Fruit fly (Drosophila melanogaster) whole organism, embryonic: Measurements from ENCODE around the gene CG3078.

ENCODE experiments used
- Bteb2 ChIP-seq: fragments of 200-800 bp; sonication (Bioruptor generic); optimal IDR thresholded peaks from 2 replicates; lab custom pipeline; 2016; ENCODE audit warnings: missing biosample characterization, missing genetic modification characterization
- C15 ChIP-seq: fragments of 200-800 bp; sonication (Bioruptor generic); IDR thresholded peaks from 3 replicates; pipeline ENCODE4 v1.3.6; 2022; ENCODE audit warnings: missing biosample characterization, missing genetic modification characterization
- CG12155 ChIP-seq: fragments of 200-800 bp; sonication (Bioruptor generic); optimal IDR thresholded peaks from 3 replicates; lab custom pipeline; 2016; ENCODE audit warnings: missing biosample characterization, missing genetic modification characterization
- CG13624 ChIP-seq: fragments of 200-800 bp; sonication (Bioruptor generic); optimal IDR thresholded peaks from 2 replicates; lab custom pipeline; 2016; ENCODE audit warnings: missing biosample characterization, missing genetic modification characterization
- CG14050 ChIP-seq: fragments of 200-800 bp; sonication (Bioruptor generic); IDR thresholded peaks from 3 replicates; pipeline ENCODE4 v1.3.6; 2022; ENCODE audit warnings: missing biosample characterization, missing genetic modification characterization
- CG14860 ChIP-seq: fragments of 200-800 bp; sonication (Bioruptor generic); IDR thresholded peaks from 3 replicates; pipeline ENCODE4 v1.3.6; 2022; ENCODE audit warnings: missing biosample characterization, missing genetic modification characterization; ENCODE audit not compliant: partially characterized antibody
- CG17359 ChIP-seq: fragments of 200-800 bp; sonication (Bioruptor generic); optimal IDR thresholded peaks from 3 replicates; lab custom pipeline; 2018; ENCODE audit warnings: missing biosample characterization, mild to moderate bottlenecking, missing genetic modification characterization, moderate library complexity
- CG18262 ChIP-seq: fragments of 200-800 bp; optimal IDR thresholded peaks from 3 replicates; lab custom pipeline; 2019; ENCODE audit warnings: missing biosample characterization, mild to moderate bottlenecking, missing genetic modification characterization, moderate library complexity
- CG18599 ChIP-seq: fragments of 200-800 bp; sonication (Bioruptor generic); optimal IDR thresholded peaks from 3 replicates; lab custom pipeline; 2017; ENCODE audit warnings: missing biosample characterization, missing genetic modification characterization, mild to moderate bottlenecking, moderate library complexity, missing genetic modification reagents
- CG2120 ChIP-seq: fragments of 200-800 bp; sonication (Bioruptor generic); optimal IDR thresholded peaks from 3 replicates; lab custom pipeline; 2016; ENCODE audit warnings: missing biosample characterization, missing genetic modification characterization
- CG2889 ChIP-seq: fragments of 200-800 bp; sonication (Bioruptor generic); IDR thresholded peaks from 3 replicates; pipeline ENCODE4 v1.3.6; 2022; ENCODE audit warnings: missing biosample characterization, missing genetic modification characterization
- CG30020 ChIP-seq: fragments of 200-800 bp; optimal IDR thresholded peaks from 2 replicates; lab custom pipeline; 2019; ENCODE audit warnings: missing biosample characterization, mild to moderate bottlenecking, missing genetic modification characterization, moderate library complexity
- CG3163 ChIP-seq: fragments of 200-800 bp; sonication (Bioruptor generic); optimal IDR thresholded peaks from 3 replicates; lab custom pipeline; 2016; ENCODE audit warnings: missing biosample characterization, missing genetic modification characterization
- CG7372 ChIP-seq: fragments of 200-800 bp; sonication (Bioruptor generic); IDR thresholded peaks from 2 replicates; pipeline ENCODE4 v1.3.6; 2022; ENCODE audit warnings: missing biosample characterization, missing genetic modification characterization
- CG8089 ChIP-seq: fragments of 200-800 bp; sonication (Bioruptor generic); optimal IDR thresholded peaks from 3 replicates; lab custom pipeline; 2016; ENCODE audit warnings: missing biosample characterization, missing genetic modification characterization
- CG8281 ChIP-seq: fragments of 200-800 bp; sonication (Bioruptor generic); optimal IDR thresholded peaks from 2 replicates; lab custom pipeline; 2018; ENCODE audit warnings: missing biosample characterization, mild to moderate bottlenecking, missing genetic modification characterization, moderate library complexity
- CG8765 ChIP-seq: fragments of 200-800 bp; sonication (Bioruptor generic); IDR thresholded peaks from 2 replicates; pipeline ENCODE4 v1.3.6; 2022; ENCODE audit warnings: missing biosample characterization, missing genetic modification characterization
- CG8924 ChIP-seq: fragments of 200-800 bp; optimal IDR thresholded peaks from 3 replicates; lab custom pipeline; 2019; ENCODE audit warnings: missing biosample characterization, mild to moderate bottlenecking, missing genetic modification characterization, moderate library complexity
- CG8944 ChIP-seq: fragments of 200-800 bp; sonication (Bioruptor generic); optimal IDR thresholded peaks from 3 replicates; lab custom pipeline; 2016; ENCODE audit warnings: missing biosample characterization, missing genetic modification characterization
- CG9817 ChIP-seq: fragments of 200-800 bp; sonication (Bioruptor generic); optimal IDR thresholded peaks from 2 replicates; lab custom pipeline; 2018; ENCODE audit warnings: missing biosample characterization, mild to moderate bottlenecking, missing genetic modification characterization, moderate library complexity
- D19A ChIP-seq: fragments of 200-800 bp; optimal IDR thresholded peaks from 3 replicates; lab custom pipeline; 2019; ENCODE audit warnings: missing biosample characterization, mild to moderate bottlenecking, missing genetic modification characterization, moderate library complexity
- Dad ChIP-seq: fragments of 200-800 bp; sonication (Bioruptor generic); optimal IDR thresholded peaks from 3 replicates; lab custom pipeline; 2016; ENCODE audit warnings: missing biosample characterization, missing genetic modification characterization
- Dfd ChIP-seq, 2 experiments: fragments of >200 bp; optimal IDR thresholded peaks; 2 replicates each; lab custom pipeline; 2017; ENCODE audit warnings: missing biosample characterization in 2 of 2, missing genetic modification characterization in 2 of 2
- Doc3 ChIP-seq: fragments of 200-800 bp; sonication (Bioruptor generic); IDR thresholded peaks from 3 replicates; pipeline ENCODE4 v1.3.6; 2022; ENCODE audit warnings: missing biosample characterization, missing genetic modification characterization; ENCODE audit not compliant: partially characterized antibody
- Fer3 ChIP-seq: fragments of 200-800 bp; sonication (Bioruptor generic); optimal IDR thresholded peaks from 2 replicates; lab custom pipeline; 2018; ENCODE audit warnings: missing biosample characterization, mild to moderate bottlenecking, missing genetic modification characterization, moderate library complexity
- HmgZ ChIP-seq: fragments of 200-800 bp; sonication (Bioruptor generic); optimal IDR thresholded peaks from 2 replicates; lab custom pipeline; 2018; ENCODE audit warnings: missing biosample characterization, mild to moderate bottlenecking, missing genetic modification characterization
- Hr78 ChIP-seq, 2 experiments: fragments of 200-800 bp in 1 of 2; fragments of >200 bp in 1 of 2; sonication (Bioruptor generic) in 1 of 2; optimal IDR thresholded peaks; 2 replicates each; lab custom pipeline; 2017 to 2019; ENCODE audit warnings: missing biosample characterization in 2 of 2, missing genetic modification characterization in 2 of 2, mild to moderate bottlenecking in 1 of 2, moderate library complexity in 1 of 2
- Nf-YB ChIP-seq: fragments of 200-800 bp; sonication (Bioruptor generic); optimal IDR thresholded peaks from 3 replicates; lab custom pipeline; 2019; ENCODE audit warnings: missing biosample characterization, mild to moderate bottlenecking, missing genetic modification characterization, moderate library complexity
- Poxn ChIP-seq: fragments of 200-800 bp; sonication (Bioruptor generic); IDR thresholded peaks from 2 replicates; pipeline ENCODE4 v1.3.6; 2022; ENCODE audit warnings: missing biosample characterization, missing genetic modification characterization
- Rfx ChIP-seq: fragments of 200-800 bp; sonication (Bioruptor generic); IDR thresholded peaks from 2 replicates; pipeline ENCODE4 v1.3.6; 2022; ENCODE audit warnings: missing biosample characterization, missing genetic modification characterization
- Scr ChIP-seq: fragments of 200-800 bp; sonication (Bioruptor generic); IDR thresholded peaks from 2 replicates; pipeline ENCODE4 v1.3.6; 2022; ENCODE audit warnings: missing biosample characterization, missing genetic modification characterization; ENCODE audit not compliant: partially characterized antibody
- Sin3A ChIP-seq: fragments of >200 bp; optimal IDR thresholded peaks from 2 replicates; lab custom pipeline; 2018
- Six4 ChIP-seq: fragments of 200-800 bp; sonication (Bioruptor generic); optimal IDR thresholded peaks from 2 replicates; lab custom pipeline; 2016; ENCODE audit warnings: missing biosample characterization, missing genetic modification characterization
- Sox100B ChIP-seq: fragments of 200-800 bp; sonication (Bioruptor generic); optimal IDR thresholded peaks from 3 replicates; lab custom pipeline; 2018; ENCODE audit warnings: missing biosample characterization, mild to moderate bottlenecking, missing genetic modification characterization
- Sox102F ChIP-seq: fragments of 200-800 bp; sonication (Bioruptor generic); optimal IDR thresholded peaks from 2 replicates; lab custom pipeline; 2018; ENCODE audit warnings: missing biosample characterization, mild to moderate bottlenecking, missing genetic modification characterization, moderate library complexity
- ase ChIP-seq: fragments of 200-800 bp; sonication (Bioruptor generic); IDR thresholded peaks from 3 replicates; pipeline ENCODE4 v1.3.6; 2022; ENCODE audit warnings: missing biosample characterization, missing genetic modification characterization
- btn ChIP-seq: fragments of 200-800 bp; sonication (Bioruptor generic); optimal IDR thresholded peaks from 2 replicates; lab custom pipeline; 2016; ENCODE audit warnings: missing biosample characterization, missing genetic modification characterization
- cas ChIP-seq: fragments of 200-800 bp; sonication (Bioruptor generic); IDR thresholded peaks from 2 replicates; pipeline ENCODE4 v1.3.6; 2022; ENCODE audit warnings: missing biosample characterization, missing genetic modification characterization
- gcm ChIP-seq: fragments of 200-800 bp; sonication (Bioruptor generic); optimal IDR thresholded peaks from 2 replicates; lab custom pipeline; 2019; ENCODE audit warnings: missing biosample characterization, mild to moderate bottlenecking, missing genetic modification characterization, moderate library complexity
- gsb-n ChIP-seq: fragments of 200-800 bp; sonication (Bioruptor generic); optimal IDR thresholded peaks from 3 replicates; lab custom pipeline; 2018; ENCODE audit warnings: missing biosample characterization, mild to moderate bottlenecking, missing genetic modification characterization
- org-1 ChIP-seq: fragments of 200-800 bp; sonication (Bioruptor generic); optimal IDR thresholded peaks from 2 replicates; lab custom pipeline; 2017; ENCODE audit warnings: missing biosample characterization, missing genetic modification characterization
- pho ChIP-seq: fragments of 200-800 bp; sonication (Bioruptor generic); optimal IDR thresholded peaks from 2 replicates; lab custom pipeline; 2016; ENCODE audit warnings: missing biosample characterization, missing genetic modification characterization
- psq ChIP-seq: fragments of 200-800 bp; sonication (Bioruptor generic); optimal IDR thresholded peaks from 2 replicates; lab custom pipeline; 2017; ENCODE audit warnings: missing biosample characterization, missing genetic modification characterization
- repo ChIP-seq: fragments of 200-800 bp; sonication (Bioruptor generic); optimal IDR thresholded peaks from 2 replicates; lab custom pipeline; 2016; ENCODE audit warnings: missing biosample characterization, missing genetic modification characterization
- rib ChIP-seq: fragments of 200-800 bp; sonication (Bioruptor generic); IDR thresholded peaks from 2 replicates; pipeline ENCODE4 v1.3.6; 2022; ENCODE audit warnings: missing biosample characterization, missing genetic modification characterization
- salm ChIP-seq: fragments of 200-800 bp; sonication (Bioruptor generic); optimal IDR thresholded peaks from 2 replicates; lab custom pipeline; 2018; ENCODE audit warnings: missing biosample characterization, mild to moderate bottlenecking, missing genetic modification characterization
- sens ChIP-seq: fragments of 200-800 bp; sonication (Bioruptor generic); peaks from one replicate; lab custom pipeline; 2016; ENCODE audit warnings: missing biosample characterization, missing genetic modification characterization
- tup ChIP-seq: fragments of 200-800 bp; sonication (Bioruptor generic); optimal IDR thresholded peaks from 2 replicates; lab custom pipeline; 2016; ENCODE audit warnings: missing biosample characterization, mild to moderate bottlenecking, missing genetic modification characterization, moderate library complexity
- unpg ChIP-seq: fragments of 200-800 bp; sonication (Bioruptor generic); optimal IDR thresholded peaks from 3 replicates; lab custom pipeline; 2018; ENCODE audit warnings: missing biosample characterization, mild to moderate bottlenecking, missing genetic modification characterization, moderate library complexity
- wek ChIP-seq: fragments of 200-800 bp; sonication (Bioruptor generic); optimal IDR thresholded peaks from 3 replicates; lab custom pipeline; 2018; ENCODE audit warnings: missing biosample characterization, mild to moderate bottlenecking, missing genetic modification characterization, moderate library complexity

Gene CG3078

DNA sequence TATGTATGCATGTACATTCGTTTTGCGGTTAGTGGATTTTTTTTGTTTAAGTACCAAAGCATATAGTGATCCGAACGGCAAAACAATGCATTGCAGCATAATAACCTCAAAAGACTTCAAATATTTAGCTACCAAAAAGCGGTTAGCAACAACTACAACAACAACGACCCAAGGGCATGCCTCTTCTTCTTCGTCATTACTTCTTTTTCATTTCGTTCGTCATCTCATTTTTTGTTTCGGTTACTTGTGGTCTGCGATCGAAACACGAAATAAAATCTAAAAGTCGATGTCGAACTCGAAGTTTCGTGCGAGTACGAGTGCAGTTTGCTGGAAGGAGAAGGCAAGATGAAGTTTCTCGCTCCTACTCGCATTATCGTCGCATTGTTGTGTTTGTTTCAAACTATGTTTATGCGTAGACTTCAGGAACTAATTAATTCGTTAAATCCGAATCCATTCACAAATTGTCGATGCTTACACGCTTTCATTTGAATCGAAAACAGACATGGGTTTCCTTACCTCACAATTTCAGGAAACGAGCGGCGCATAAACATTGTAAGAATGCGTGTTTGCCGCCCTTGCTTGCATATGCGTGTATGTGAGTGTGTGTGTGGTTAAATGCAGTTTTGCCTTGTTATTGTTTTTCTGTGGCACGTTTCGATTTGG, 39.2 kb upstream of the CG3078 start (continued):
- TF ChIP-seq org-1 (peak; percentile 80), btn (GFP tag; lab: Kevin White, UChicago) (peak; percentile 81), Hr78 (GFP tag; optimal IDR thresholded peaks at IDR 0.05; lab: Kevin White, UChicago) (peak in 1 of 2 experiments; percentile 58), wek (GFP tag; lab: Kevin White, UChicago) (peak; percentile 73), Fer3 (tag; lab: Kevin White, UChicago) (peak; percentile 65), rib (GFP tag; lab: Robert Waterston, UW) (no peak), CG8924 (tag; lab: Kevin White, UChicago) (peak; percentile 93), HmgZ (tag; lab: Kevin White, UChicago) (peak; percentile 29), CG18262 (tag; lab: Kevin White, UChicago) (peak; percentile 93), unpg (GFP tag; lab: Kevin White, UChicago) (peak; percentile 89), CG8089 (GFP tag; lab: Kevin White, UChicago) (peak; percentile 82), Nf-YB (GFP tag; lab: Kevin White, UChicago) (peak; percentile 75), CG30020 (tag; lab: Kevin White, UChicago) (peak; percentile 56), Dfd (GFP tag; optimal IDR thresholded peaks at IDR 0.05; lab: Kevin White, UChicago) (no peak), CG14050 (peak; percentile 78), CG7372 (GFP tag; lab: Robert Waterston, UW) (peak; percentile 47; the same call in 1 of the 2 replicates), CG2889 (GFP tag; lab: Robert Waterston, UW) (no peak), gsb-n (tag; lab: Kevin White, UChicago) (peak; percentile 91), Six4 (GFP tag; lab: Kevin White, UChicago) (peak; percentile 76), CG13624 (GFP tag; lab: Kevin White, UChicago) (no peak), D19A (tag; lab: Kevin White, UChicago) (peak; percentile 81), repo (peak; percentile 65), CG9817 (tag; lab: Kevin White, UChicago) (peak; percentile 19), Doc3 (GFP tag; lab: Robert Waterston, UW) (no peak), CG2120 (GFP tag; lab: Kevin White, UChicago) (no peak), CG8281 (peak; percentile 3), CG18599 (GFP tag; lab: Kevin White, UChicago) (peak; percentile 70), salm (tag; lab: Kevin White, UChicago) (peak; percentile 78), tup (peak; percentile 54), CG8765 (GFP tag; lab: Robert Waterston, UW) (peak; percentile 73), pho (GFP tag; lab: Kevin White, UChicago) (no peak), psq (GFP tag; lab: Kevin White, UChicago) (peak; percentile 40), CG14860 (GFP tag; lab: Robert Waterston, UW) (no peak), Scr (GFP tag; lab: Robert Waterston, UW) (no peak), C15 (no peak), CG17359 (tag; lab: Kevin White, UChicago) (peak; percentile 84), Bteb2 (no peak), cas (GFP tag; lab: Robert Waterston, UW) (no peak; the same call in 1 of the 2 replicates), Poxn (GFP tag; lab: Robert Waterston, UW) (no peak), CG3163 (GFP tag; lab: Kevin White, UChicago) (peak; percentile 54), CG8944 (GFP tag; lab: Kevin White, UChicago) (peak; percentile 70), sens (GFP tag; lab: Kevin White, UChicago) (peak; percentile 99), Sin3A (no peak), gcm (peak; percentile 89), Dad (GFP tag; lab: Kevin White, UChicago) (peak; percentile 55), ase (GFP tag; lab: Robert Waterston, UW) (peak; percentile 84), Sox102F (GFP tag; lab: Kevin White, UChicago) (peak; percentile 87), Sox100B (GFP tag; lab: Kevin White, UChicago) (peak; percentile 71), CG12155 (GFP tag; lab: Kevin White, UChicago) (peak; percentile 59), Rfx (GFP tag; lab: Robert Waterston, UW) (peak; percentile 50; the same call in 1 of the 2 replicates)
